Fruit fly (Drosophila melanogaster) whole organism, pupa: ENCODE measurements around the gene CG17930.

Source experiments
- CG10348 ChIP-seq: fragments of 200-800 bp; sonication (Bioruptor generic); IDR thresholded peaks from 2 replicates; pipeline ENCODE4 v1.3.6; 2022; ENCODE audit warnings: missing biosample characterization, missing genetic modification characterization
- CG12605 ChIP-seq: fragments of 200-800 bp; sonication (Bioruptor generic); IDR thresholded peaks from 2 replicates; pipeline ENCODE4 v1.3.6; 2022; ENCODE audit warnings: missing biosample characterization, missing genetic modification characterization
- CG13204 ChIP-seq: fragments of 200-800 bp; sonication (Bioruptor generic); optimal IDR thresholded peaks from 2 replicates; lab custom pipeline; 2018; ENCODE audit warnings: missing biosample characterization, mild to moderate bottlenecking, missing genetic modification characterization, moderate library complexity
- CG14655 ChIP-seq: fragments of 200-800 bp; sonication (Bioruptor generic); optimal IDR thresholded peaks from 3 replicates; lab custom pipeline; 2017; ENCODE audit warnings: mild to moderate bottlenecking, missing biosample characterization, missing genetic modification reagents, missing genetic modification characterization
- CG15710 ChIP-seq: fragments of 200-800 bp; sonication (Bioruptor generic); optimal IDR thresholded peaks from 2 replicates; lab custom pipeline; 2018; ENCODE audit warnings: missing biosample characterization, mild to moderate bottlenecking, missing genetic modification characterization, moderate library complexity
- CG17806 ChIP-seq: fragments of 200-800 bp; sonication (Bioruptor generic); optimal IDR thresholded peaks from 2 replicates; lab custom pipeline; 2018; ENCODE audit warnings: missing biosample characterization, mild to moderate bottlenecking, missing genetic modification characterization, moderate library complexity
- CG32121 ChIP-seq: fragments of 200-800 bp; sonication (Bioruptor generic); IDR thresholded peaks from 2 replicates; pipeline ENCODE4 v1.3.6; 2022; ENCODE audit warnings: missing biosample characterization, missing genetic modification characterization
- CG4496 ChIP-seq: fragments of 200-800 bp; sonication (Bioruptor generic); IDR thresholded peaks from 3 replicates; pipeline ENCODE4 v1.3.6; 2022; ENCODE audit warnings: missing biosample characterization, missing genetic modification characterization
- CG8159 ChIP-seq: fragments of 200-800 bp; sonication (Bioruptor generic); optimal IDR thresholded peaks from 3 replicates; lab custom pipeline; 2018; ENCODE audit warnings: missing biosample characterization, mild to moderate bottlenecking, missing genetic modification characterization, moderate library complexity
- CG8301 ChIP-seq: fragments of 200-800 bp; sonication (Bioruptor generic); optimal IDR thresholded peaks from 2 replicates; lab custom pipeline; 2018; ENCODE audit warnings: missing biosample characterization, mild to moderate bottlenecking, missing genetic modification characterization
- CG9948 ChIP-seq: fragments of 200-800 bp; sonication (Bioruptor generic); optimal IDR thresholded peaks from 2 replicates; lab custom pipeline; 2018; ENCODE audit warnings: missing biosample characterization, mild to moderate bottlenecking, missing genetic modification characterization, moderate library complexity
- D1 ChIP-seq: fragments of 200-800 bp; sonication (Bioruptor generic); optimal IDR thresholded peaks from 2 replicates; lab custom pipeline; 2018; ENCODE audit warnings: missing biosample characterization, mild to moderate bottlenecking, missing genetic modification characterization, moderate library complexity
- EcR ChIP-seq: fragments of 200-800 bp; sonication (Bioruptor generic); optimal IDR thresholded peaks from 3 replicates; lab custom pipeline; 2019; ENCODE audit warnings: missing biosample characterization, missing genetic modification characterization, mild to moderate bottlenecking, moderate library complexity, missing genetic modification reagents
- Ets98B ChIP-seq: fragments of 200-800 bp; sonication (Bioruptor generic); IDR thresholded peaks from 2 replicates; pipeline ENCODE4 v1.3.6; 2022; ENCODE audit warnings: missing biosample characterization, missing genetic modification characterization
- Pif1A ChIP-seq: fragments of 200-800 bp; sonication (Bioruptor generic); optimal IDR thresholded peaks from 3 replicates; lab custom pipeline; 2016; ENCODE audit warnings: missing biosample characterization, missing genetic modification characterization
- Pif1B ChIP-seq: fragments of 200-800 bp; sonication (Bioruptor generic); optimal IDR thresholded peaks from 3 replicates; lab custom pipeline; 2016; ENCODE audit warnings: missing biosample characterization, missing genetic modification characterization
- fd96Ca ChIP-seq: fragments of 200-800 bp; sonication (Bioruptor generic); IDR thresholded peaks from 3 replicates; pipeline ENCODE4 v1.3.6; 2022; ENCODE audit warnings: missing biosample characterization, missing genetic modification characterization
- gl ChIP-seq: fragments of 200-800 bp; sonication (Bioruptor generic); optimal IDR thresholded peaks from 2 replicates; lab custom pipeline; 2018; ENCODE audit warnings: missing biosample characterization, mild to moderate bottlenecking, missing genetic modification characterization
- rn ChIP-seq: fragments of 200-800 bp; sonication (Bioruptor generic); IDR thresholded peaks from 2 replicates; pipeline ENCODE4 v1.3.6; 2022; ENCODE audit warnings: missing biosample characterization, missing genetic modification characterization

The CG17930 gene

dm6 chr3R:16356215-16356862 lies 28.7 kb downstream of the CG17930 start:
- TF ChIP-seq CG8159, result no peak
- TF ChIP-seq D1 (tag; lab: Kevin White, UChicago), result no peak
- no peak for TF ChIP-seq rn (GFP tag; lab: Robert Waterston, UW)
- TF ChIP-seq Pif1A (GFP tag; lab: Kevin White, UChicago), result no peak
- TF ChIP-seq CG4496 (GFP tag; lab: Robert Waterston, UW), result no peak; the same call in 2 of the 3 replicates
- TF ChIP-seq CG10348 (GFP tag; lab: Robert Waterston, UW), result no peak
- no peak for TF ChIP-seq CG9948 (tag; lab: Kevin White, UChicago)
- no peak for TF ChIP-seq Pif1B
- TF ChIP-seq CG15710 (tag; lab: Kevin White, UChicago), result no peak
- TF ChIP-seq gl (tag; lab: Kevin White, UChicago), result no peak
- TF ChIP-seq CG13204 (GFP tag; lab: Kevin White, UChicago), result no peak
- no peak for TF ChIP-seq fd96Ca (GFP tag; lab: Robert Waterston, UW)
- TF ChIP-seq Ets98B (GFP tag; lab: Robert Waterston, UW), result no peak
- TF ChIP-seq, all 21 proteins: peak for 0

- TF ChIP-seq CG32121, result peak; percentile 24; the same call in 1 of the 2 replicates
- no peak for TF ChIP-seq CG12605
- 0 out of 3 replicates have a peak, but pooled peaks have one; percentile 22 for TF ChIP-seq fd96Ca (GFP tag; lab: Robert Waterston, UW)
- no peak for TF ChIP-seq rn (GFP tag; lab: Robert Waterston, UW)
- TF ChIP-seq Ets98B (GFP tag; lab: Robert Waterston, UW), result peak; percentile 33; the same call in 1 of the 2 replicates
- TF ChIP-seq, all 21 proteins: peak for 3
These were observed 29.2 kb downstream of the CG17930 start, which contains the start of gene CG10311 for dm6 chr3R:16356863-16357215. TSS of gene CG10311 (minus strand) at chr3R:16357015.

- TF ChIP-seq CG32121 (no peak), CG15710 (tag; lab: Kevin White, UChicago) (no peak), Pif1A (GFP tag; lab: Kevin White, UChicago) (no peak), D1 (tag; lab: Kevin White, UChicago) (peak; percentile 14), Pif1B (no peak), EcR (GFP tag; lab: Kevin White, UChicago) (no peak)
These were observed 31.4 kb downstream of the CG17930 start, which contains the start of gene CG17931 for dm6 chr3R:16359098-16359497. TSS of gene CG17931 (minus strand) at chr3R:16359466.

DNA sequence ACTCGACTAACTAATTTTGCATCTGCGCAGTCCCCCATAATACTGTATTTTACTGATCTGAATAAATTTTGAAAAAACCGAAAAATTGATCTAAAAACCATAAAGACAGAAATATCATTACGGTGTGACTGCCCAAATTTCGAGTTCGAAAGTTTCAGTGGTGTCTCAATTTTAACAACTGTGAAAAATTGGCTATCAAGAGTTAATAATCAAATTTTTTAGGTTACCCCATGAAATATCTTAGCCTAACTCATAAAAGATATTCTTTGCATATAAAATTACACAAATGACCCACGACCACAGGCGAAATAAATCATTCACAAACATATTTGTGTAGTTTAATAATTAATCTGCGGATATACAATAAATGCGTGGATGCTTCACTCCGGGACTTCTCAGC lies 32.4 kb downstream of the CG17930 start, which contains the start of gene CG42446:
Gene CG42446 (minus strand): TSS at position 101 of the 400 bp plus-strand sequence.
- TF ChIP-seq CG8301, result no peak
- no peak for TF ChIP-seq D1 (tag; lab: Kevin White, UChicago)
- TF ChIP-seq CG13204 (GFP tag; lab: Kevin White, UChicago), result no peak
- TF ChIP-seq Pif1B, result no peak
- TF ChIP-seq Pif1A (GFP tag; lab: Kevin White, UChicago), result no peak
- no peak for TF ChIP-seq CG15710 (tag; lab: Kevin White, UChicago)
- no peak for TF ChIP-seq rn (GFP tag; lab: Robert Waterston, UW)

DNA sequence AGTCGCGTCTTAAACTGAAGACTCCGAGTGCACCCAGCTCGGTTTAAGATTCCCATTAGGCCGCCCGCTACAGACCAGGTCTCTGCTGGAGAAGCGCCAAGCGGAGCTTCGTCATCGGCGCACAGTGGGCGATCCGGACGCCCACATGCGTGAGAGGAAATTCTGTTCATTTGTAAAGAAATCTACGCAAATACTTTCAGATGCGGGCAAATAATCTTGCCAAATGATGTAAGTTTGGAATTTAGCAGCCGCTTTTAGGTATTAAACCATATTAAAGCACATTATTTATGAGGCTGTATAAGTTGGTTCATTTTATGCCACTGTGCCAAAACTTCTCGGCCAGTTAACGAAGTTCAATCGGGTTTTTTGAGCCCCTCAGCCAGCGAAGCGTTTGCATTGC lies 40.6 kb downstream of the CG17930 start, which contains the start of gene js:
Gene js (minus strand): TSS at position 19 of the 400 bp plus-strand sequence.
- peak; percentile 49 for TF ChIP-seq Pif1B
- TF ChIP-seq CG12605, result 0 out of 2 replicates have a peak, but pooled peaks have one; percentile 10
- no peak for TF ChIP-seq CG13204 (GFP tag; lab: Kevin White, UChicago)
- peak; percentile 76 for TF ChIP-seq Pif1A (GFP tag; lab: Kevin White, UChicago)
- TF ChIP-seq CG10348 (GFP tag; lab: Robert Waterston, UW), result peak; percentile 53
- TF ChIP-seq CG15710 (tag; lab: Kevin White, UChicago), result no peak
- TF ChIP-seq CG32121, result peak; percentile 63
- TF ChIP-seq rn (GFP tag; lab: Robert Waterston, UW), result no peak
- TF ChIP-seq CG8301, result peak; percentile 81
- TF ChIP-seq CG4496 (GFP tag; lab: Robert Waterston, UW), result peak; percentile 70; the same call in 2 of the 3 replicates
- no peak for TF ChIP-seq EcR (GFP tag; lab: Kevin White, UChicago)

dm6 chr3R:16370433-16370832 lies 42.8 kb downstream of the CG17930 start, which contains the start of gene CG10317:
TSS of gene CG10317 (minus strand) at chr3R:16370533.
- TF ChIP-seq CG17806 (tag; lab: Kevin White, UChicago) (no peak), CG8159 (no peak), EcR (GFP tag; lab: Kevin White, UChicago) (no peak), CG13204 (GFP tag; lab: Kevin White, UChicago) (no peak), Pif1A (GFP tag; lab: Kevin White, UChicago) (no peak), CG15710 (tag; lab: Kevin White, UChicago) (no peak)

DNA sequence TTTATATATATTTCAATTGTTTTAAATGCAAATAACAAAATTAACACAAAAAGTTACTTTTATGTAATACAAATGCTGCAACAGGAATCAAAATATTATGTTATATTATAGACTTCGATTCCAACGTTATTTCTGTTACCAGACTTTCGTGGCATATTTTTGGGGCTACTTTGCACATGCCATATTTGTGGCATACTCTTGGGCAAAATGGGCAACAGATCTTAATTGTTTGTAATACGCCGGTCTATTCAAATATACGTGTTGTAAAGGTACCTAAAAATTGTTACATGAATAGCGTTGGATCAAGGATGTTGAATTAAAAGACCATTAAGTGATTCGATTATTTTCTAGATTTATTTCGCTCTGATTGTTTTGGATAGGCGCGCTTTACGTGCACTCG lies 46.5 kb downstream of the CG17930 start:
- TF ChIP-seq D1 (tag; lab: Kevin White, UChicago) (peak; percentile 47), CG14655 (GFP tag; lab: Kevin White, UChicago) (no peak), rn (GFP tag; lab: Robert Waterston, UW) (no peak), CG10348 (GFP tag; lab: Robert Waterston, UW) (no peak), Pif1A (GFP tag; lab: Kevin White, UChicago) (no peak), CG9948 (tag; lab: Kevin White, UChicago) (no peak), gl (tag; lab: Kevin White, UChicago) (no peak), EcR (GFP tag; lab: Kevin White, UChicago) (no peak)
